Fruit fly (Drosophila melanogaster): ENCODE measurements around the gene GstD6.

Gene GstD6

DNA sequence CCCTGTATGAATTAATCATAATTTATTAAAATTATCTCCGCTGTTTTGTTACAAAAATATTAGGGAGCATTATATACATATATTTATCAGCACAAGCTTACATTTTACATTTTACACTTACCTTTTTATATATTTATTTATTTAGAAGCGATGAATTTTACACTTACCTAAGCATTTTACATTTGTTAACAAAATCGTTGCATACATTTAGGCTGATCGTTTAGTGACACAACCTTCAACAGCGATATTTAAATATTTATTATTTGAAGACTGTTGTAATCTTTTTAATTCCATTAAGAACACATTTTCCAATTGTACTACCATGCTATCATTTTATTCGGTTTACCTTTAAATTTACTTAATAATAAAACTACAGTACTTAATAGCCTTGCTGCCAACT is 6.9 kb downstream of the GstD6 start:
- TF ChIP-seq CG16813 (GFP tag; IDR thresholded peaks at IDR 0.05; ENCODE audit: partially characterized antibody) (peak; percentile 31; the same call in 1 of the 3 replicates), amos (GFP tag; IDR thresholded peaks at IDR 0.05; ENCODE audit: partially characterized antibody) (peak; percentile 60), CG13287 (GFP tag; IDR thresholded peaks at IDR 0.05; ENCODE audit: partially characterized antibody) (peak; percentile 21; the same call in 1 of the 2 replicates), CG17612 (GFP tag; IDR thresholded peaks at IDR 0.05) (no peak), CTCF (GFP tag; optimal IDR thresholded peaks at IDR 0.05) (peak; percentile 71), knrl (GFP tag; IDR thresholded peaks at IDR 0.05; ENCODE audit: partially characterized antibody) (peak; percentile 27; the same call in 1 of the 3 replicates), Bgb (GFP tag; IDR thresholded peaks at IDR 0.05; ENCODE audit: partially characterized antibody) (peak; percentile 20; the same call in 1 of the 2 replicates), corto (GFP tag; optimal IDR thresholded peaks at IDR 0.05) (no peak), stwl (tag; optimal IDR thresholded peaks at IDR 0.05) (peak; percentile 39)

DNA sequence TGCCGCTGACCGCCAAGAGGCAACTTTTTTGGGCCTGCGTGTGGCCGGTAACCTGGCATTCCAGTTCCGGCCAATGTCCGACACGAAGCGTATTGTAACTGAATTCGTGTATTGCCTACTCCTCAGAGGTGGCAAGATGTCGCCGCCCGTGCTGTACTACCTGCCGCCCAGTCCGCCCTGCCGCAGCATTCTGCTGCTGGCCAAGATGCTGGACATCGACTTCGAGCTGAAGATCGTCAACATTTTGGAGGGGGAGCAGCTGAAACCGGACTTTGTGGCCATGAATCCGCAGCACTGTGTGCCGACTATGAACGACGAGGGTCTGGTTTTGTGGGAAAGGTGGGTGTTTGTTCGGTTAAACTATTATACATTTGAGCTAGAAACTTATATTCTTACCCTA is 7.3 kb downstream of the GstD6 start:
- TF ChIP-seq CG4854 (GFP tag; optimal IDR thresholded peaks at IDR 0.05) (no peak), CG6175 (GFP tag; IDR thresholded peaks at IDR 0.05) (peak; percentile 75; the same call in 1 of the 3 replicates), CG13123 (GFP tag; optimal IDR thresholded peaks at IDR 0.05) (no peak), zen (tag; optimal IDR thresholded peaks at IDR 0.05) (no peak), abd-A (tag; optimal IDR thresholded peaks at IDR 0.05) (no peak), CG11504 (tag; optimal IDR thresholded peaks at IDR 0.05) (no peak), CG7556 (GFP tag; optimal IDR thresholded peaks at IDR 0.05) (no peak), CG13894 (tag; optimal IDR thresholded peaks at IDR 0.05) (no peak), CG2712 (tag; optimal IDR thresholded peaks at IDR 0.05) (no peak), Drgx (GFP tag; IDR thresholded peaks at IDR 0.05) (0 out of 2 replicates have a peak, but pooled peaks have one; percentile 24), CG8281 (tag; optimal IDR thresholded peaks at IDR 0.05) (no peak), Atf-2 (GFP tag; optimal IDR thresholded peaks at IDR 0.05) (no peak), CG6854 (GFP tag; optimal IDR thresholded peaks at IDR 0.05) (no peak), sc (optimal IDR thresholded peaks at IDR 0.05) (no peak), sc (GFP tag; optimal IDR thresholded peaks at IDR 0.05) (no peak)

DNA sequence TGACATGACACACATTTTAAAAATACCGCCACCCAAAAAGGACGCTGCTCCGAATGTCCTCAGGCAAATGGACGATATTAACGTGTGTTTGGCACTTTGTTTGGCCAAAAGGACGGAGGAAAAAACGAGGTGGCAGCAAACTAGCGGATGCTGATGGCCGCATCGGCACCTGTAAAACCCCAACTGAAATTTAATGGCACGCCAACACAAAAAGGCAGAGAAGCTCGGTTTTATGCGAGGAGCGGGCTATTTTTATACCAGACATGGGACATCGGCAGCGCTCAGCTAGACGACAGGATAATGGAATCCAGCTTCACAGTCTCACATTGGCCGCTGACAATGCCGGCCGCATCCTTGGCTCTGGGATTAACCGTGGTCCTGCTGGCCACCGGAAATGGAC is 9.0 kb downstream of the GstD6 start, which contains the start of gene Sol1:
Gene Sol1 (plus strand): TSS at position 301 of the 400 bp plus-strand sequence.
- no peak for TF ChIP-seq tll (GFP tag; optimal IDR thresholded peaks at IDR 0.05)
- TF ChIP-seq ac (GFP tag; optimal IDR thresholded peaks at IDR 0.05): no peak
- no peak for TF ChIP-seq Med (GFP tag)
- TF ChIP-seq HLHmδ (GFP tag; optimal IDR thresholded peaks at IDR 0.05): no peak
- no peak for TF ChIP-seq CG12299 (tag; optimal IDR thresholded peaks at IDR 0.05)
- no peak for TF ChIP-seq D19A (tag; optimal IDR thresholded peaks at IDR 0.05)
- TF ChIP-seq chn (GFP tag; optimal IDR thresholded peaks at IDR 0.05): no peak
- no peak for TF ChIP-seq lov (optimal IDR thresholded peaks at IDR 0.05)
- TF ChIP-seq lov (GFP tag; IDR thresholded peaks at IDR 0.05): no peak
- TF ChIP-seq CoRest (tag; optimal IDR thresholded peaks at IDR 0.05): no peak
- no peak for TF ChIP-seq CG1024 (GFP tag; IDR thresholded peaks at IDR 0.05)
- no peak for TF ChIP-seq CG11723 (GFP tag; optimal IDR thresholded peaks at IDR 0.05)
- TF ChIP-seq CG2129 (GFP tag; IDR thresholded peaks at IDR 0.05; ENCODE audit: partially characterized antibody): no peak
- no peak for TF ChIP-seq vnd (GFP tag; IDR thresholded peaks at IDR 0.05; ENCODE audit: partially characterized antibody)
- TF ChIP-seq NfI (GFP tag; optimal IDR thresholded peaks at IDR 0.05): no peak
- TF ChIP-seq CG32532 (GFP tag; IDR thresholded peaks at IDR 0.05): no peak
- no peak for TF ChIP-seq Max (GFP tag; optimal IDR thresholded peaks at IDR 0.05)
